Worm (Caenorhabditis elegans) whole organism, L2 larva: ENCODE data around the gene pps-1.

Source experiments
- F13H6.1 ChIP-seq: sonication (generic microtip); optimal IDR thresholded peaks from 2 replicates; lab custom pipeline; 2016; ENCODE audit warnings: missing genetic modification characterization, missing compliant biosample characterization
- R02D3.7 ChIP-seq: fragments of 150-350 bp; optimal IDR thresholded peaks from 2 replicates; lab custom pipeline; 2014; ENCODE audit warnings: missing biosample characterization, missing genetic modification characterization
- Y55F3AM.14 ChIP-seq: fragments of 200-800 bp; sonication (Bioruptor generic); optimal IDR thresholded peaks from 2 replicates; lab custom pipeline; 2018; ENCODE audit warnings: mild to moderate bottlenecking, missing genetic modification characterization, missing compliant biosample characterization
- ZK546.5 ChIP-seq: sonication (generic microtip); optimal IDR thresholded peaks from 2 replicates; lab custom pipeline; 2017; ENCODE audit warnings: missing biosample characterization, missing genetic modification characterization
- aly-2 ChIP-seq: fragments of 150-350 bp; optimal IDR thresholded peaks from 2 replicates; lab custom pipeline; 2014; ENCODE audit warnings: missing biosample characterization, missing genetic modification characterization
- ama-1 ChIP-seq: fragments of 150-350 bp; optimal IDR thresholded peaks from 2 replicates; lab custom pipeline; 2018; ENCODE audit warnings: inconsistent platforms
- blmp-1 ChIP-seq: sonication (generic microtip); optimal IDR thresholded peaks from 2 replicates; lab custom pipeline; 2017; ENCODE audit warnings: missing genetic modification characterization, mild to moderate bottlenecking, missing compliant biosample characterization, antibody characterized with exemption, moderate library complexity; ENCODE audit not compliant: insufficient read depth
- ceh-16 ChIP-seq: fragments of 150-350 bp; optimal IDR thresholded peaks from 2 replicates; lab custom pipeline; 2014; ENCODE audit warnings: missing biosample characterization, missing genetic modification characterization
- ceh-82 ChIP-seq: fragments of 150-350 bp; optimal IDR thresholded peaks from 2 replicates; lab custom pipeline; 2014; ENCODE audit warnings: missing biosample characterization, missing genetic modification characterization
- crh-2 ChIP-seq: sonication (generic microtip); optimal IDR thresholded peaks from 2 replicates; lab custom pipeline; 2017; ENCODE audit warnings: missing biosample characterization, missing genetic modification characterization
- dmd-4 ChIP-seq: sonication (generic microtip); optimal IDR thresholded peaks from 2 replicates; lab custom pipeline; 2017; ENCODE audit warnings: missing biosample characterization, missing genetic modification characterization
- egl-27 ChIP-seq: sonication (generic microtip); optimal IDR thresholded peaks from 3 replicates; lab custom pipeline; 2017; ENCODE audit warnings: missing biosample characterization, missing genetic modification reagents, missing genetic modification characterization
- elt-1 ChIP-seq: fragments of 150-350 bp; optimal IDR thresholded peaks from 2 replicates; lab custom pipeline; 2014; ENCODE audit warnings: missing biosample characterization, missing genetic modification characterization
- fos-1 ChIP-seq: fragments of 150-350 bp; optimal IDR thresholded peaks from 2 replicates; lab custom pipeline; 2014; ENCODE audit warnings: missing biosample characterization, missing genetic modification characterization
- gmeb-1 ChIP-seq: fragments of 150-350 bp; optimal IDR thresholded peaks from 2 replicates; lab custom pipeline; 2014; ENCODE audit warnings: missing biosample characterization, missing genetic modification characterization
- lin-11 ChIP-seq: fragments of 150-350 bp; sonication (generic microtip); optimal IDR thresholded peaks from 2 replicates; lab custom pipeline; 2014; ENCODE audit warnings: missing biosample characterization, missing genetic modification characterization, inconsistent platforms, mixed read lengths
- lin-13 ChIP-seq: fragments of 150-350 bp; optimal IDR thresholded peaks from 2 replicates; lab custom pipeline; 2014; ENCODE audit warnings: missing biosample characterization, missing genetic modification reagents, missing genetic modification characterization
- lin-39 ChIP-seq: fragments of 150-350 bp; optimal IDR thresholded peaks from 2 replicates; lab custom pipeline; 2014; ENCODE audit warnings: missing biosample characterization, missing genetic modification reagents, missing genetic modification characterization
- mbf-1 ChIP-seq: sonication (generic microtip); optimal IDR thresholded peaks from 2 replicates; lab custom pipeline; 2017; ENCODE audit warnings: missing biosample characterization, missing genetic modification characterization
- mdl-1 ChIP-seq, 2 experiments: fragments of 150-350 bp in 1 of 2; sonication (generic microtip) in 1 of 2; optimal IDR thresholded peaks; 2 replicates each; lab custom pipeline; 2017; ENCODE audit warnings: missing biosample characterization in 2 of 2, missing genetic modification characterization in 2 of 2
- nhr-10 ChIP-seq: sonication (generic microtip); optimal IDR thresholded peaks from 2 replicates; lab custom pipeline; 2017; ENCODE audit warnings: missing biosample characterization, missing genetic modification characterization
- nhr-11 ChIP-seq: fragments of 150-350 bp; optimal IDR thresholded peaks from 2 replicates; lab custom pipeline; 2014; ENCODE audit warnings: missing biosample characterization, missing genetic modification characterization
- nhr-129 ChIP-seq: fragments of 150-350 bp; optimal IDR thresholded peaks from 2 replicates; lab custom pipeline; 2014; ENCODE audit warnings: missing biosample characterization, missing genetic modification characterization
- nhr-21 ChIP-seq: fragments of 150-350 bp; optimal IDR thresholded peaks from 2 replicates; lab custom pipeline; 2014; ENCODE audit warnings: missing biosample characterization, missing genetic modification characterization
- nhr-237 ChIP-seq: fragments of 150-350 bp; optimal IDR thresholded peaks from 2 replicates; lab custom pipeline; 2014; ENCODE audit warnings: missing biosample characterization, missing genetic modification characterization
- nhr-6 ChIP-seq: fragments of 150-350 bp; optimal IDR thresholded peaks from 2 replicates; lab custom pipeline; 2014; ENCODE audit warnings: missing biosample characterization, missing genetic modification characterization
- peb-1 ChIP-seq: fragments of 150-350 bp; optimal IDR thresholded peaks from 2 replicates; lab custom pipeline; 2014; ENCODE audit warnings: missing biosample characterization, missing genetic modification characterization
- sem-4 ChIP-seq: fragments of 150-350 bp; optimal IDR thresholded peaks from 2 replicates; lab custom pipeline; 2014; ENCODE audit warnings: missing biosample characterization, missing genetic modification reagents, missing genetic modification characterization
- skn-1 ChIP-seq: sonication (generic microtip); optimal IDR thresholded peaks from 2 replicates; lab custom pipeline; 2017; ENCODE audit warnings: missing biosample characterization, missing genetic modification characterization
- sma-9 ChIP-seq, 2 experiments: fragments of 150-350 bp in 1 of 2; sonication (generic microtip) in 1 of 2; optimal IDR thresholded peaks; 2 replicates each; lab custom pipeline; 2014 to 2016; ENCODE audit warnings: missing genetic modification characterization in 2 of 2, mild to moderate bottlenecking in 1 of 2, missing biosample characterization in 1 of 2, missing compliant biosample characterization in 1 of 2, missing genetic modification reagents in 1 of 2, moderate library complexity in 1 of 2
- snpc-4 ChIP-seq: fragments of 150-350 bp; optimal IDR thresholded peaks from 2 replicates; lab custom pipeline; 2014; ENCODE audit warnings: missing biosample characterization, missing genetic modification characterization
- unc-39 ChIP-seq: fragments of 150-350 bp; optimal IDR thresholded peaks from 2 replicates; lab custom pipeline; 2014; ENCODE audit warnings: missing biosample characterization, missing genetic modification characterization
- unc-55 ChIP-seq: fragments of 150-350 bp; sonication (generic microtip); optimal IDR thresholded peaks from 3 replicates; lab custom pipeline; 2014; ENCODE audit warnings: missing biosample characterization, missing genetic modification reagents, missing genetic modification characterization
- unc-62 ChIP-seq: fragments of 150-350 bp; optimal IDR thresholded peaks from 2 replicates; lab custom pipeline; 2014; ENCODE audit warnings: missing biosample characterization, missing genetic modification reagents, missing genetic modification characterization
- zag-1 ChIP-seq: fragments of 150-350 bp; optimal IDR thresholded peaks from 2 replicates; lab custom pipeline; 2014; ENCODE audit warnings: missing biosample characterization, missing genetic modification characterization
- ztf-1 ChIP-seq: fragments of 200-800 bp; sonication (Bioruptor generic); conservative IDR thresholded peaks from 2 replicates; pipeline ENCODE4 v1.3.6; 2022; ENCODE audit warnings: missing genetic modification characterization, missing compliant biosample characterization
- ztf-11 ChIP-seq: sonication (generic microtip); optimal IDR thresholded peaks from 2 replicates; lab custom pipeline; 2017; ENCODE audit warnings: missing biosample characterization, missing genetic modification characterization
- ztf-4 ChIP-seq: fragments of 150-350 bp; optimal IDR thresholded peaks from 2 replicates; lab custom pipeline; 2014; ENCODE audit warnings: missing biosample characterization, missing genetic modification characterization

Gene pps-1

ce11 chrIV:10129957-10130356 is 31.8 kb upstream of the pps-1 start, which contains the start of gene glt-3:
TSS of gene glt-3 (plus strand) at chrIV:10130257.
- TF ChIP-seq lin-39 (tag; lab: Kevin White, UChicago) (no peak), crh-2 (tag; lab: Kevin White, UChicago) (no peak), nhr-10 (tag; lab: Kevin White, UChicago) (no peak), dmd-4 (tag; lab: Kevin White, UChicago) (no peak), mbf-1 (tag; lab: Kevin White, UChicago) (no peak)

ce11 chrIV:10135817-10136216 is 26.0 kb upstream of the pps-1 start, which contains the start of gene K08F4.5:
TSS of gene K08F4.5 (minus strand) at chrIV:10135917.
- TF ChIP-seq ZK546.5 (tag; lab: Kevin White, UChicago) (no peak), peb-1 (tag; lab: Kevin White, UChicago) (no peak), ztf-11 (tag; lab: Kevin White, UChicago) (no peak), fos-1 (tag; lab: Kevin White, UChicago) (no peak), ceh-82 (tag; lab: Kevin White, UChicago) (no peak), Y55F3AM.14 (GFP tag; lab: Kevin White, UChicago) (no peak), nhr-10 (tag; lab: Kevin White, UChicago) (no peak), ztf-4 (tag; lab: Kevin White, UChicago) (no peak), F13H6.1 (tag; lab: Kevin White, UChicago) (no peak), unc-39 (no peak), zag-1 (tag; lab: Kevin White, UChicago) (no peak), aly-2 (tag; lab: Kevin White, UChicago) (no peak), nhr-129 (tag; lab: Kevin White, UChicago) (no peak), R02D3.7 (tag; lab: Kevin White, UChicago) (no peak), crh-2 (tag; lab: Kevin White, UChicago) (no peak), ama-1 (lab: Kevin White, UChicago) (no peak), lin-39 (tag; lab: Kevin White, UChicago) (no peak), blmp-1 (no peak), elt-1 (tag; lab: Kevin White, UChicago) (no peak), unc-55 (GFP tag; lab: Kevin White, UChicago) (no peak)

- TF ChIP-seq ceh-82 (tag; lab: Kevin White, UChicago) = no peak
Measured at ce11 chrIV:10137804-10138203, 24.0 kb upstream of the pps-1 start, which contains the start of gene K08F4.12. TSS of gene K08F4.12 (plus strand) at chrIV:10138104.

ce11 chrIV:10140143-10140542 is 21.7 kb upstream of the pps-1 start, which contains the start of gene gst-3:
TSS of gene gst-3 (minus strand) at chrIV:10140243.
- TF ChIP-seq ztf-11 (tag; lab: Kevin White, UChicago) (no peak), ceh-16 (tag; lab: Kevin White, UChicago) (no peak), sem-4 (tag; lab: Kevin White, UChicago) (no peak), fos-1 (tag; lab: Kevin White, UChicago) (no peak)
- TF ChIP-seq, all 48 proteins: peak for 0

ce11 chrIV:10141930-10142505 is 19.8 kb upstream of the pps-1 start, which contains the start of the genes gst-2, gst-4 and dhs-12:
TSS of gene gst-2 (minus strand) at chrIV:10142061.
TSS of gene gst-4 (plus strand) at chrIV:10142225.
TSS of gene dhs-12 (plus strand) at chrIV:10142455.
- TF ChIP-seq fos-1 (tag; lab: Kevin White, UChicago) = no peak
- TF ChIP-seq skn-1 (tag; lab: Kevin White, UChicago) = peak; percentile 93
- no peak for TF ChIP-seq snpc-4 (tag; lab: Kevin White, UChicago)
- no peak for TF ChIP-seq crh-2 (tag; lab: Kevin White, UChicago)
- no peak for TF ChIP-seq peb-1 (tag; lab: Kevin White, UChicago)
- TF ChIP-seq lin-11 (tag; lab: Kevin White, UChicago) = no peak
- TF ChIP-seq nhr-11 (tag; lab: Kevin White, UChicago) = no peak

- TF ChIP-seq F13H6.1 (tag; lab: Kevin White, UChicago) = no peak
- no peak for TF ChIP-seq ceh-82 (tag; lab: Kevin White, UChicago)
- TF ChIP-seq lin-13 (GFP tag; lab: Kevin White, UChicago) = no peak
- no peak for TF ChIP-seq ceh-16 (tag; lab: Kevin White, UChicago)
- no peak for TF ChIP-seq skn-1 (tag; lab: Kevin White, UChicago)
- TF ChIP-seq unc-62 (GFP tag; lab: Kevin White, UChicago) = no peak
- TF ChIP-seq ztf-11 (tag; lab: Kevin White, UChicago) = no peak
- no peak for TF ChIP-seq sma-9 (GFP tag; optimal IDR thresholded peaks at IDR 0.05; lab: Kevin White, UChicago)
- no peak for TF ChIP-seq sma-9 (tag; optimal IDR thresholded peaks at IDR 0.05; lab: Kevin White, UChicago)
- no peak for TF ChIP-seq mdl-1 (tag; optimal IDR thresholded peaks at IDR 0.05; lab: Kevin White, UChicago)
- TF ChIP-seq nhr-6 (tag; lab: Kevin White, UChicago) = no peak
- no peak for TF ChIP-seq egl-27 (tag; lab: Kevin White, UChicago)
- TF ChIP-seq peb-1 (tag; lab: Kevin White, UChicago) = no peak
- TF ChIP-seq aly-2 (tag; lab: Kevin White, UChicago) = no peak
- TF ChIP-seq nhr-237 (tag; lab: Kevin White, UChicago) = no peak
- no peak for TF ChIP-seq gmeb-1
- no peak for TF ChIP-seq fos-1 (tag; lab: Kevin White, UChicago)
- no peak for TF ChIP-seq mbf-1 (tag; lab: Kevin White, UChicago)
- no peak for TF ChIP-seq ama-1 (lab: Kevin White, UChicago)
- TF ChIP-seq nhr-21 (tag; lab: Kevin White, UChicago) = no peak
- no peak for TF ChIP-seq ztf-1
Measured at ce11 chrIV:10143640-10144039, 18.2 kb upstream of the pps-1 start, which contains the start of gene msp-38. TSS of gene msp-38 (minus strand) at chrIV:10143740.
